Worm (Caenorhabditis elegans) whole organism, L3 larva: Measurements from ENCODE around the gene zyg-11.
A peak's percentile ranks its signal among the peaks of the same experiment; 100 is the strongest.

ENCODE experiments used
- ama-1 ChIP-seq: fragments of 150-350 bp; optimal IDR thresholded peaks from 2 replicates; lab custom pipeline; 2018
- ceh-28 ChIP-seq: fragments of 150-350 bp; optimal IDR thresholded peaks from 2 replicates; lab custom pipeline; 2014; ENCODE audit warnings: missing biosample characterization, missing genetic modification reagents, missing genetic modification characterization
- fkh-10 ChIP-seq: sonication (generic microtip); optimal IDR thresholded peaks from 2 replicates; lab custom pipeline; 2017; ENCODE audit warnings: missing biosample characterization, missing genetic modification reagents, missing genetic modification characterization
- fos-1 ChIP-seq: fragments of 150-350 bp; optimal IDR thresholded peaks from 2 replicates; lab custom pipeline; 2014; ENCODE audit warnings: missing biosample characterization, missing genetic modification characterization
- lin-39 ChIP-seq: fragments of 150-350 bp; optimal IDR thresholded peaks from 2 replicates; lab custom pipeline; 2018; ENCODE audit warnings: missing biosample characterization, missing genetic modification reagents, missing genetic modification characterization
- nhr-237 ChIP-seq: fragments of 150-350 bp; optimal IDR thresholded peaks from 2 replicates; lab custom pipeline; 2014; ENCODE audit warnings: missing biosample characterization, missing genetic modification characterization
- skn-1 ChIP-seq: fragments of 150-350 bp; optimal IDR thresholded peaks from 2 replicates; lab custom pipeline; 2014; ENCODE audit warnings: missing biosample characterization, missing genetic modification characterization
- tbx-2 ChIP-seq: sonication (generic microtip); optimal IDR thresholded peaks from 2 replicates; lab custom pipeline; 2016; ENCODE audit warnings: mild to moderate bottlenecking, missing genetic modification characterization, missing compliant biosample characterization
- unc-39 ChIP-seq: sonication (generic microtip); optimal IDR thresholded peaks from 4 replicates; lab custom pipeline; 2017; ENCODE audit warnings: missing biosample characterization, missing genetic modification characterization

DNA sequence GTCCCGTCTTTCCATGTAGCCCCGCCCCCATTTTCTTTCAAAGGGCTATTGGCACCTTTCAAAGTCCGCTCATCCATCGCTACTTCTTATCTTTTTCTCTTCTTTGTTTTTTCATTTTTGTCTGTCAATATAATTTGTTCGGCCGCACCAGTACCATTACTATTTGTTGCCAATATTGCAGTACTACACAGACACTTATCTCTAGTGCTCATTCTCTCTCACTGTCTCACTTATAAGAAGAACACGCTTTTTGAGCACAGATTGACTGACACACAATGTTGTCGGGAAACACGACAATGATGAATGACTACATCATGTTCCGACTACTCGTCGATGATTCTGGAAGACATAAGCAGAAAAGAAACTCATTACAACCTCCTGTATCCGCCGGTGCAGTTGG, 32.5 kb upstream of the zyg-11 start:
- TF ChIP-seq ceh-28 (no peak), fos-1 (no peak), tbx-2 (tag; lab: Kevin White, UChicago) (no peak), fkh-10 (no peak), ama-1 (lab: Kevin White, UChicago) (no peak), skn-1 (tag; lab: Kevin White, UChicago) (no peak), nhr-237 (tag; lab: Kevin White, UChicago) (no peak), unc-39 (tag; lab: Kevin White, UChicago) (no peak), lin-39 (tag; lab: Kevin White, UChicago) (peak; percentile 44)
